Fruit fly (Drosophila melanogaster): ENCODE measurements around the gene Tsp96F.

DNA sequence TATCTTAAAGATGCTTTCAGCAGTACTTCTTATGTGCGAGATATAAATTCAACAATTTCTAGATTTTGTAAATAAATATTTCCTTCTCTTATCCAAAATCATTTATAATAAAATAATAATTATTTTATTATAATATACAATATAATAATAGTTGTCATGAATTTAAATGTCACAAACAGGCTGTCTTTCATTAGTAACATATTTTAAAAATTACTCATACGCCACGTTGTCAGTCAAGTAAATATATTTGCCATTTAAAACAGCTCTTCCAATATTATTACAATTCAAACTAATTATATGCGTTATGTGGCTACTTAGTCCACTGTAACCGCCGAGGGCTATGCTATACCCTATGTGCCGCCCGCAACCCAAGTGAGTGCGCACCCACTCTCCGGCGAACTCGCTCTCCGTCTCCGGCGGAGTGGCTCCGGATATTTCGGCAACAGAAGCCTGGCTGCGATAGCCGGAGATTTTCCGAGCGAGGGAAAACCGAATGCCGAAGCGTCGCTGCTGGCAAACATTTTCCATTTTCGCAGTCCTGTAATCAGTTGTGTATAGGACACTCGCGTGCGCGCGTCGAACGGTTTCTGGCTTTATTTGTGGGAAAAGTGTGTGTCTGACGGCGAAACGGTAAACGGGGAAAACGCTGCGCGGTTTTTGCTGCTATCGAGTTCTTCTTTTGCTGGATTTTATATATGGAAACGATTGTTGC lies 25.5 kb downstream of the Tsp96F start, which contains the start of gene CG5890:
- TF ChIP-seq Pif1A (GFP tag; optimal IDR thresholded peaks at IDR 0.05) (no peak), CG10348 (GFP tag; IDR thresholded peaks at IDR 0.05) (no peak), CG34367 (tag; optimal IDR thresholded peaks at IDR 0.05) (no peak), CG9948 (tag; optimal IDR thresholded peaks at IDR 0.05) (no peak), CG12605 (GFP tag; IDR thresholded peaks at IDR 0.05) (no peak), rn (GFP tag; IDR thresholded peaks at IDR 0.05) (no peak), CG32121 (GFP tag; IDR thresholded peaks at IDR 0.05) (no peak), fd96Ca (GFP tag; IDR thresholded peaks at IDR 0.05) (no peak), EcR (GFP tag; optimal IDR thresholded peaks at IDR 0.05) (no peak), CG4496 (GFP tag; IDR thresholded peaks at IDR 0.05) (no peak), CG8159 (tag; optimal IDR thresholded peaks at IDR 0.05) (peak; percentile 49), CG15710 (tag; optimal IDR thresholded peaks at IDR 0.05) (no peak)

All from whole organism, pupa.